Fruit fly (Drosophila melanogaster) Kc167 (cell line): ENCODE measurements around the gene laf.

Experiments used
- Myc ChIP-seq: fragments of >200 bp; optimal IDR thresholded peaks from 2 replicates; lab custom pipeline; 2017; ENCODE audit warnings: missing external identifiers
- Sin3A ChIP-seq: fragments of >200 bp; optimal IDR thresholded peaks from 2 replicates; lab custom pipeline; 2018; ENCODE audit warnings: missing external identifiers
- h ChIP-seq: fragments of >200 bp; optimal IDR thresholded peaks from 3 replicates; lab custom pipeline; 2018; ENCODE audit warnings: missing external identifiers
- insv ChIP-seq: fragments of >200 bp; optimal IDR thresholded peaks from 3 replicates; lab custom pipeline; 2018; ENCODE audit warnings: missing external identifiers
- psq ChIP-seq: fragments of >200 bp; optimal IDR thresholded peaks from 2 replicates; lab custom pipeline; 2017; ENCODE audit warnings: missing external identifiers
- ttk ChIP-seq: sonication (Bioruptor generic); optimal IDR thresholded peaks from 2 replicates; lab custom pipeline; 2017; ENCODE audit warnings: missing external identifiers

The laf gene

dm6 chr3R:4896946-4897345 is 18.6 kb upstream of the laf start:
- no peak for TF ChIP-seq psq (lab: Kevin White, UChicago)
- no peak for TF ChIP-seq Myc (lab: Kevin White, UChicago)
- TF ChIP-seq Sin3A (lab: Kevin White, UChicago) = no peak
- no peak for TF ChIP-seq h (lab: Kevin White, UChicago)
- TF ChIP-seq insv (lab: Kevin White, UChicago) = no peak
- TF ChIP-seq ttk (lab: Kevin White, UChicago) = no peak

- TF ChIP-seq insv (lab: Kevin White, UChicago) (no peak), psq (lab: Kevin White, UChicago) (no peak), ttk (lab: Kevin White, UChicago) (no peak), h (lab: Kevin White, UChicago) (no peak), Sin3A (lab: Kevin White, UChicago) (no peak), Myc (lab: Kevin White, UChicago) (no peak)
Measured at dm6 chr3R:4895553-4895952, 17.2 kb upstream of the laf start.

DNA sequence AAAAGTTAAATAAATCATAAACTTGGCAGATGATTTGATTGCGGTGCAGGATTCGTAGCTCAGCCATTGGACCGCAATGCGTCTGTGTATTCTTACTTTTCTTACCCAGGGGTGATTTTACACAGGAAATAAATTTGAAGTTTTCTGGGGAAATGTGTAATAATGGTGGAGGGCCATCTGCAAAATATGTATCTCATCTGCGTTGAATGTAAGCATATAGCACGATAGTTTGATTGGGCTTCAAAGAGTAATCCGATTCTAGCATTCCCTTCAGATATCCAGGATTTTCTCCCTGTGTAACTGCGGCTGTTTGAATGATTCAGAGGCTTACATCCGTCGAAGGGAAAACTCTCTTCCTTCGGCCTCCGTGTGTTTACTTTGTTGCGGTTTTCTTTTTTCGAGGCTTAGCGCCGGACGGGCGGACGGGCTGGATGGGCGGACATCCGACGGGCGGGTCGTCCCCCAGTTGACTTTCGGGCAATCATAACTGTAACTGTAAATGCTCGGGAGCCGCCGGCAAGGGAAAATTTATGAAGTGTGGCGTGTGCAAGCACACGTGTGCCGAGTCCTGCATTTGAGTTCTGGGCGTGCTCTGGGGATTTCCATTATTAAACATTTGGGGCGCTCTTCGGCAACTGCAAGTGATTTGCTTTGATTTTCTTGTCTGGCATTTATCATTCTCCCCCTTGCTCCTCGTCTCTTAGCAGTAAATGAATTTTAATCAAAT is 7.9 kb upstream of the laf start:
- TF ChIP-seq insv (lab: Kevin White, UChicago) = no peak

DNA sequence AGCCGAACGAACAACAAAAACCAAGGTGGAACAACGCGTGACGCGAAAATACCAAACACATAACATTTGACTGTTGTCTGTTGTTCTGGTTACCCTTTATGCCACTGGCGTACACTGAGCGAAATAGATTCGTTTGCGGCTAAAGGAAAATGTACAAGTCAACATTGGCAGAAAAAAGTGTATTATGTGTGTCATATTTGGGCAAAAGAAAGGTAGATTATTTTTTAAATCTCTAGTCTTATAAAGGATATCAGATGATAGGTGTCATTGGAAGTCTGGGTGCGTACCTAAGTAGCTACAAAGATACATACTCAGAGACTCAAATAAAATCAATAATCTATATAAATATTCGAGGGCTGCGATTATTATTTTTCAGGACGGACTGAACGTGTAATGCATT is 5.5 kb upstream of the laf start:
- TF ChIP-seq h (lab: Kevin White, UChicago) (no peak), psq (lab: Kevin White, UChicago) (no peak), ttk (lab: Kevin White, UChicago) (no peak), Sin3A (lab: Kevin White, UChicago) (no peak), insv (lab: Kevin White, UChicago) (no peak), Myc (lab: Kevin White, UChicago) (no peak)

- TF ChIP-seq psq (lab: Kevin White, UChicago) (no peak), Sin3A (lab: Kevin White, UChicago) (no peak), Myc (lab: Kevin White, UChicago) (no peak), h (lab: Kevin White, UChicago) (no peak), ttk (lab: Kevin White, UChicago) (no peak), insv (lab: Kevin White, UChicago) (no peak)
Measured at dm6 chr3R:4883186-4883746, 4.9 kb upstream of the laf start.

DNA sequence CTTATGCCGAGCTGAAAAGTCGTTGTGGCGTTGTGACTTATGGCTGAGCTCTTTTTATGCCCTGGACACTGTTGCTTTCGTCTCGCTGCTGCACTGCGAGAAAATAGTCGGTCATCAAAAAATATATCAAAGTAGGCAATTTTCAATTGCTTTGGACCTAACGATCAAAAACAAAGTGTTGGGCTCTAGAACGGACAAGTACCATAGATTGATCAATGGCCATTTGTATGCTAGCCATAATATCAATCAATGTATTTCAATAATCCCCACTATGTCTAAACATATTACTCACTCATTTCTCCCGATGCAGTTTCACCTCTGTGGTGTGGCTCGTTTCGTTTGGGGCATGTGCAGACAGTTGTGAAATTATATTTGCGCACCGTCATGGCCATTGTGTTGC is 4.6 kb downstream of the laf start:
- TF ChIP-seq Myc (lab: Kevin White, UChicago) (no peak), insv (lab: Kevin White, UChicago) (no peak), ttk (lab: Kevin White, UChicago) (no peak), Sin3A (lab: Kevin White, UChicago) (no peak), h (lab: Kevin White, UChicago) (no peak), psq (lab: Kevin White, UChicago) (no peak)

- TF ChIP-seq psq (lab: Kevin White, UChicago) (no peak), Myc (lab: Kevin White, UChicago) (no peak), insv (lab: Kevin White, UChicago) (no peak), h (lab: Kevin White, UChicago) (no peak), ttk (lab: Kevin White, UChicago) (no peak), Sin3A (lab: Kevin White, UChicago) (no peak)
Measured at dm6 chr3R:4868663-4869225, 9.6 kb downstream of the laf start.

DNA sequence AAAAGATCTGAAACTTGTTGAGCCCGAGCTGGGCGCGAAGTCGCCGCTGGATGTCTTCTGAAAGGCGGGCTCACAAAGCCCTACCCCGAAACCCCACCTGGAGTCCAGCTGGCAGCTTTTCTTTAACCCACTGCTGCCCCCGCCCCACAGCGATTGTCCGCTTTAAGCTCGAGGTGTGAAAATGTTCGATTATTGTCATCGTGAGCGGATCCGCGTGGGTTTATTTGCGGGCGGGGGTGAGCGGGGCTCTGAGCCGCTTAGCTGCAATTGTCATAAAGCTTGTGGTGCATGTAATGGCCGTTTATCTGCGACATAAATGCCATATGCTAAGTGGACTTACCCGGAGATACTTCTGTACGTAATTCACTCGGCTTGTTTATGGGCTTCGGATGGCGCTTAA is 11.4 kb downstream of the laf start:
- TF ChIP-seq Myc (lab: Kevin White, UChicago) (no peak), h (lab: Kevin White, UChicago) (no peak), Sin3A (lab: Kevin White, UChicago) (no peak), ttk (lab: Kevin White, UChicago) (no peak), psq (lab: Kevin White, UChicago) (no peak), insv (lab: Kevin White, UChicago) (no peak)

DNA sequence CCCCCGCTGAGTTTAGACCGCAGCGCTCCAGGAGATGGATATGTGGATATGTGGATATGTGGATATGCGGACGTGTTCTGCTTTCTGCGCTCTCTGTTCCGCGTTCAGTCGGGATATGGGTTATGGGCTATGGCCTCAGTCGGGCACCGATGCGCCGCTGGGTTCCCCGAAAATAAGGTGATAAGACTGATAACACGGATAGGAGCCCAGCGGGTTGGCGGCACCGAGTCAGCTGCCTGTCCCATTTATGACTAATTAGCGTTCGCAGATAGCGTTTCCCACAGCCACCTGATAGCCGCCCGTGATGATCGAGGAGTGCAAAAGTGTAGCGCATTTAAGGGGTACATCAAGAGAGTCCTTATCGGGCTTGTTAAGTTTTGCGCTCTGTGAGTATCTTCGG is 12.3 kb downstream of the laf start:
- TF ChIP-seq insv (lab: Kevin White, UChicago) (no peak), Sin3A (lab: Kevin White, UChicago) (no peak), h (lab: Kevin White, UChicago) (no peak), psq (lab: Kevin White, UChicago) (no peak), Myc (lab: Kevin White, UChicago) (no peak), ttk (lab: Kevin White, UChicago) (no peak)

dm6 chr3R:4864901-4865601 is 13.3 kb downstream of the laf start:
- TF ChIP-seq Myc (lab: Kevin White, UChicago) (no peak), Sin3A (lab: Kevin White, UChicago) (no peak), psq (lab: Kevin White, UChicago) (no peak), insv (lab: Kevin White, UChicago) (no peak), ttk (lab: Kevin White, UChicago) (no peak), h (lab: Kevin White, UChicago) (no peak)

DNA sequence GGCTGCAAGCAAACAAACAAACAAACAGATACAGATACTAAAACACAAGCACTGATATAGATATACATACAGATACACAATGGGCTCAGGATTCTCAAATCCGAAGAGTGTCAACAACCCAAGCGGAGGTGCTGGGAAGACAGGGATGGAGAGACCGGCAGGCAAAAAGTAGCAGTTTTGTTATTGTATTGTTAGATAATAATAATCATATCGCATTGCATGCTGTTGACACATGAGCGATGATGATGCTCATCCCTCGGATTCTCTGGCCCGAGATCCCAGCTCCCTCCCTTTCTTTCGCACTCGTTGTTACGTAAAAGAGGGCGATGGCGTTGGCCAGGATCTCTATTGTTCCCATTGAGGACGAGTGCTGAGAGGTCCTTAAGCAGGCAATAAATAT is 14.5 kb downstream of the laf start:
- TF ChIP-seq insv (lab: Kevin White, UChicago) (no peak), Myc (lab: Kevin White, UChicago) (no peak), h (lab: Kevin White, UChicago) (no peak), Sin3A (lab: Kevin White, UChicago) (no peak), ttk (lab: Kevin White, UChicago) (no peak), psq (lab: Kevin White, UChicago) (no peak)
